Worm (Caenorhabditis elegans): ENCODE measurements around the gene cri-3.

The cri-3 gene

DNA sequence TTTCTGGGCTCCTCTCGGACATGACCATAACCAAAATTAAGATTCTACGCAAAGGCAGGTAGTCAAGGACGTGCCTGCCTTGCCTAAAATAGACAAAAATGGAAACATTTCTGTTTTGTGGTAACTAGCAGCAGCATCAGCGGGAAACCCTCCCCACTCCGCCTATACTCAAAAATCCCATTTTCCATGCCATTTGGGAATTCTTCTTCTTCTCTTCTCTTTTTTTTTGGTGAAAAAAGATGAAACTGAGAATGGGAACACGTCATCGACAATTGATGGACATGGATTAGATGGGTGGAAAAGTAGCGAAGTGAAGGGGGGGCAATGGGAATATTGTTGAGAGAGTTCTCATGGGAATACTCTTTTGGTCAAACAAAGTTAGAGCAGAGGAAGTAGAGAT lies 41.0 kb downstream of the cri-3 start:
- no peak for TF ChIP-seq unc-62 (GFP tag; optimal IDR thresholded peaks at IDR 0.05)

DNA sequence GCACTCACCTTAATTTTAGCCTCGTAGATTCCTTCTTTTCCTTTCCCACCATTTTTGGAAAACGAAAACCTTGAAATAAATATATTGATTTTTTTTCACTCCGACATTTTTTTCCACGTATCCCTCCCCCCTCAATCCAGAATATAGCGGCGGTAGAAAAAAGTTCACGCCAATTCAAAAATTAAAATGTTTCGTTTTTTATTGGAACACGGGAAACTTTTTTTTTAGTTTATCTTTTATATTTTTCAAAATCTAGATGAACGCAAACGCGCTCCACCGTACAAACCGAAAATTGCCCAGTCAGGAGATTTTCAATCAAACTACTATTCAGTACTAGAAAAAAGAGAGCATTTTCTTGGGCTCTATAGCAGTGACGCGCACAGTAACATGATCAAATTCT lies 48.0 kb downstream of the cri-3 start, which contains the start of gene spe-41:
spe-41 (minus strand) TSS at position 72 of the 400 bp plus-strand sequence.
- TF ChIP-seq unc-62 (GFP tag; optimal IDR thresholded peaks at IDR 0.05), result no peak

Measured in whole organism, dauer.